Worm (Caenorhabditis elegans) whole organism, young adult: ENCODE measurements around the gene metr-1.
"Not testable (repeated sequence)": the region's sequence is repeated elsewhere in the genome, so short reads cannot be mapped to it uniquely, and the experiment has no call there.

Experiments used
- B0019.2 ChIP-seq: fragments of 200-800 bp; sonication (Bioruptor generic); conservative IDR thresholded peaks from 2 replicates; pipeline ENCODE4 v1.3.6; 2022; ENCODE audit warnings: missing genetic modification reagents, missing genetic modification characterization, missing compliant biosample characterization
- B0035.1 ChIP-seq: sonication (generic microtip); optimal IDR thresholded peaks from 2 replicates; lab custom pipeline; 2016; ENCODE audit warnings: missing genetic modification characterization, mild to moderate bottlenecking, missing compliant biosample characterization, missing genotype, missing genetic modification reagents
- C06A6.2 ChIP-seq: fragments of 200-800 bp; sonication (Bioruptor generic); conservative IDR thresholded peaks from 2 replicates; pipeline ENCODE4 v1.3.6; 2022; ENCODE audit warnings: missing genetic modification characterization, missing compliant biosample characterization
- C17E4.6 ChIP-seq: fragments of 200-800 bp; sonication (Bioruptor generic); IDR thresholded peaks from 2 replicates; pipeline ENCODE4 v1.3.6; 2022; ENCODE audit warnings: missing genetic modification reagents, missing genetic modification characterization, missing compliant biosample characterization
- D2030.7 ChIP-seq: fragments of 200-800 bp; sonication (Bioruptor generic); IDR thresholded peaks from 2 replicates; pipeline ENCODE4 v1.3.6; 2022; ENCODE audit warnings: missing genetic modification reagents, missing genetic modification characterization, missing compliant biosample characterization
- F33H1.4 ChIP-seq: fragments of 200-800 bp; sonication (Bioruptor generic); IDR thresholded peaks from 2 replicates; pipeline ENCODE4 v1.3.6; 2022; ENCODE audit warnings: missing genetic modification reagents, missing genetic modification characterization, missing compliant biosample characterization
- F39B2.1 ChIP-seq: fragments of 200-800 bp; sonication (Bioruptor generic); IDR thresholded peaks from 2 replicates; pipeline ENCODE4 v1.3.6; 2022; ENCODE audit warnings: missing genetic modification reagents, missing genetic modification characterization, missing compliant biosample characterization
- F49E8.2 ChIP-seq: sonication (generic microtip); optimal IDR thresholded peaks from 3 replicates; lab custom pipeline; 2017; ENCODE audit warnings: missing genetic modification characterization, mild to moderate bottlenecking, missing compliant biosample characterization, antibody characterized with exemption, moderate library complexity; ENCODE audit not compliant: insufficient read depth
- F55B11.4 ChIP-seq: sonication (generic microtip); optimal IDR thresholded peaks from 2 replicates; lab custom pipeline; 2016; ENCODE audit warnings: missing compliant biosample characterization, missing genetic modification characterization, borderline replicate concordance; ENCODE audit not compliant: insufficient read depth
- K12H6.12 ChIP-seq: fragments of 200-800 bp; sonication (Bioruptor generic); optimal IDR thresholded peaks from 2 replicates; lab custom pipeline; 2018; ENCODE audit warnings: mild to moderate bottlenecking, missing genetic modification characterization, missing compliant biosample characterization
- T26A5.8 ChIP-seq: sonication (generic microtip); optimal IDR thresholded peaks from 2 replicates; lab custom pipeline; 2016; ENCODE audit warnings: missing genetic modification characterization, missing compliant biosample characterization
- Y53F4B.3 ChIP-seq: fragments of 200-800 bp; sonication (Bioruptor generic); IDR thresholded peaks from 2 replicates; pipeline ENCODE4 v1.3.6; 2022; ENCODE audit warnings: missing genetic modification reagents, missing genetic modification characterization, missing compliant biosample characterization
- Y56A3A.18 ChIP-seq: fragments of 200-800 bp; sonication (Bioruptor generic); IDR thresholded peaks from 2 replicates; pipeline ENCODE4 v1.3.6; 2022; ENCODE audit warnings: missing genetic modification reagents, missing genetic modification characterization, missing compliant biosample characterization
- akir-1 ChIP-seq: fragments of 200-800 bp; sonication (Bioruptor generic); optimal IDR thresholded peaks from 2 replicates; lab custom pipeline; 2018; ENCODE audit warnings: mild to moderate bottlenecking, missing genetic modification characterization, moderate library complexity, missing compliant biosample characterization
- bed-1 ChIP-seq: fragments of 200-800 bp; sonication (Bioruptor generic); IDR thresholded peaks from 2 replicates; pipeline ENCODE4 v1.3.6; 2022; ENCODE audit warnings: missing genetic modification reagents, missing genetic modification characterization, missing compliant biosample characterization
- cebp-1 ChIP-seq, 2 experiments: fragments of 200-800 bp in 1 of 2; sonication (Bioruptor generic) in 1 of 2; sonication (generic microtip) in 1 of 2; IDR thresholded peaks in 1 of 2; optimal IDR thresholded peaks in 1 of 2; 2 replicates each; pipeline versions ENCODE4 v1.3.6 to Lab custom; 2017 to 2022; ENCODE audit warnings: missing compliant biosample characterization in 2 of 2, missing genetic modification characterization in 2 of 2, mild to moderate bottlenecking in 1 of 2, missing genetic modification reagents in 1 of 2, moderate library complexity in 1 of 2
- cebp-2 ChIP-seq: fragments of 200-800 bp; sonication (Bioruptor generic); IDR thresholded peaks from 2 replicates; pipeline ENCODE4 v1.3.6; 2022; ENCODE audit warnings: missing genetic modification characterization, missing compliant biosample characterization
- ceh-58 ChIP-seq: fragments of 200-800 bp; sonication (Bioruptor generic); IDR thresholded peaks from 2 replicates; pipeline ENCODE4 v1.3.6; 2022; ENCODE audit warnings: missing genetic modification characterization, missing compliant biosample characterization
- dpff-1 ChIP-seq: sonication (generic microtip); optimal IDR thresholded peaks from 2 replicates; lab custom pipeline; 2017; ENCODE audit warnings: mild to moderate bottlenecking, missing genetic modification characterization, missing compliant biosample characterization
- egl-18 ChIP-seq: fragments of 200-800 bp; sonication (Bioruptor generic); IDR thresholded peaks from 2 replicates; pipeline ENCODE4 v1.3.6; 2022; ENCODE audit warnings: missing genetic modification reagents, missing genetic modification characterization, missing compliant biosample characterization
- egrh-3 ChIP-seq: fragments of 200-800 bp; sonication (Bioruptor generic); IDR thresholded peaks from 2 replicates; pipeline ENCODE4 v1.3.6; 2022; ENCODE audit warnings: missing genetic modification reagents, missing genetic modification characterization, missing compliant biosample characterization
- ekl-4 ChIP-seq: fragments of 200-800 bp; sonication (Bioruptor generic); IDR thresholded peaks from 2 replicates; pipeline ENCODE4 v1.3.6; 2022; ENCODE audit warnings: missing genetic modification reagents, missing genetic modification characterization, missing compliant biosample characterization
- gei-17 ChIP-seq: fragments of 200-800 bp; sonication (Bioruptor generic); optimal IDR thresholded peaks from 2 replicates; lab custom pipeline; 2018; ENCODE audit warnings: mild to moderate bottlenecking, missing genetic modification characterization, missing compliant biosample characterization
- hlh-12 ChIP-seq: sonication (generic microtip); optimal IDR thresholded peaks from 2 replicates; lab custom pipeline; 2016; ENCODE audit warnings: missing genetic modification characterization, missing compliant biosample characterization
- let-607 ChIP-seq, 2 experiments: fragments of 200-800 bp in 1 of 2; sonication (Bioruptor generic) in 1 of 2; sonication (generic microtip) in 1 of 2; optimal IDR thresholded peaks; 2 replicates each; lab custom pipeline; 2016 to 2018; ENCODE audit warnings: mild to moderate bottlenecking in 2 of 2, missing compliant biosample characterization in 2 of 2, missing genetic modification characterization in 2 of 2, moderate library complexity in 2 of 2, missing genotype in 1 of 2
- lin-54 ChIP-seq: fragments of 200-800 bp; sonication (Bioruptor generic); optimal IDR thresholded peaks from 2 replicates; lab custom pipeline; 2018; ENCODE audit warnings: mild to moderate bottlenecking, missing genetic modification characterization, missing compliant biosample characterization
- lir-1 ChIP-seq: fragments of 200-800 bp; sonication (Bioruptor generic); conservative IDR thresholded peaks from 2 replicates; pipeline ENCODE4 v1.3.6; 2022; ENCODE audit warnings: missing genetic modification reagents, missing genetic modification characterization, missing compliant biosample characterization
- mxl-1 ChIP-seq: sonication (generic microtip); optimal IDR thresholded peaks from 2 replicates; lab custom pipeline; 2016; ENCODE audit warnings: missing genetic modification characterization, missing compliant biosample characterization
- nfya-2 ChIP-seq: fragments of 200-800 bp; sonication (Bioruptor generic); IDR thresholded peaks from 2 replicates; pipeline ENCODE4 v1.3.6; 2022; ENCODE audit warnings: missing genetic modification reagents, missing genetic modification characterization, missing compliant biosample characterization
- nfyb-1 ChIP-seq: fragments of 200-800 bp; sonication (Bioruptor generic); IDR thresholded peaks from 2 replicates; pipeline ENCODE4 v1.3.6; 2022; ENCODE audit warnings: missing genetic modification reagents, missing genetic modification characterization, missing compliant biosample characterization
- nhr-90 ChIP-seq: sonication (generic microtip); optimal IDR thresholded peaks from 2 replicates; lab custom pipeline; 2016; ENCODE audit warnings: missing genotype, mild to moderate bottlenecking, missing genetic modification characterization, missing compliant biosample characterization
- pha-4 ChIP-seq: fragments of 150-350 bp; sonication (generic microtip); optimal IDR thresholded peaks from 2 replicates; lab custom pipeline; 2014; ENCODE audit warnings: missing biosample characterization, missing genetic modification reagents, missing genetic modification characterization
- rcor-1 ChIP-seq: fragments of 200-800 bp; sonication (Bioruptor generic); IDR thresholded peaks from 2 replicates; pipeline ENCODE4 v1.3.6; 2022; ENCODE audit warnings: missing genetic modification reagents, missing genetic modification characterization, missing compliant biosample characterization
- repo-1 ChIP-seq: sonication (generic microtip); optimal IDR thresholded peaks from 2 replicates; lab custom pipeline; 2017; ENCODE audit warnings: mild to moderate bottlenecking, missing genetic modification characterization, missing compliant biosample characterization
- sdz-38 ChIP-seq: sonication (generic microtip); optimal IDR thresholded peaks from 2 replicates; lab custom pipeline; 2016; ENCODE audit warnings: missing genotype, missing genetic modification characterization, missing compliant biosample characterization
- sea-2 ChIP-seq: fragments of 200-800 bp; sonication (Bioruptor generic); IDR thresholded peaks from 2 replicates; pipeline ENCODE4 v1.3.6; 2022; ENCODE audit warnings: missing genetic modification characterization, missing compliant biosample characterization
- tlf-1 ChIP-seq: fragments of 200-800 bp; sonication (Bioruptor generic); optimal IDR thresholded peaks from 2 replicates; lab custom pipeline; 2018; ENCODE audit warnings: mild to moderate bottlenecking, missing genetic modification characterization, missing compliant biosample characterization
- unc-130 ChIP-seq: sonication (generic microtip); optimal IDR thresholded peaks from 2 replicates; lab custom pipeline; 2016; ENCODE audit warnings: missing genetic modification reagents, missing genetic modification characterization, missing compliant biosample characterization
- zfh-2 ChIP-seq: fragments of 200-800 bp; sonication (Bioruptor generic); conservative IDR thresholded peaks from 2 replicates; pipeline ENCODE4 v1.3.6; 2022; ENCODE audit warnings: missing genetic modification reagents, missing genetic modification characterization, missing compliant biosample characterization
- zim-3 ChIP-seq: sonication (generic microtip); optimal IDR thresholded peaks from 2 replicates; lab custom pipeline; 2017; ENCODE audit warnings: mild to moderate bottlenecking, missing genetic modification characterization, moderate library complexity, missing compliant biosample characterization

metr-1 gene

ce11 chrII:10895959-10896358, 30.4 kb upstream of the metr-1 start:
- no peak for TF ChIP-seq F39B2.1 (GFP tag; lab: Robert Waterston, UW)
- no peak for TF ChIP-seq cebp-2 (GFP tag; lab: Robert Waterston, UW)
- TF ChIP-seq let-607 (tag; optimal IDR thresholded peaks at IDR 0.05; lab: Kevin White, UChicago): no peak
- TF ChIP-seq C06A6.2 (GFP tag; lab: Robert Waterston, UW): no peak

ce11 chrII:10898998-10899397, 27.4 kb upstream of the metr-1 start:
- no peak for TF ChIP-seq lin-54 (GFP tag; lab: Kevin White, UChicago)
- TF ChIP-seq zfh-2: no peak
- no peak for TF ChIP-seq B0035.1 (tag; lab: Kevin White, UChicago)
- no peak for TF ChIP-seq repo-1 (tag; lab: Kevin White, UChicago)
- no peak for TF ChIP-seq nhr-90 (tag; lab: Kevin White, UChicago)
- TF ChIP-seq unc-130 (GFP tag; lab: Kevin White, UChicago): no peak

ce11 chrII:10902104-10902503, 24.3 kb upstream of the metr-1 start, which contains the start of gene gly-1:
gly-1 (minus strand) TSS chrII:10902204.
- TF ChIP-seq C17E4.6 (GFP tag; lab: Robert Waterston, UW): no peak
- TF ChIP-seq pha-4: no peak
- TF ChIP-seq F55B11.4 (tag; lab: Kevin White, UChicago): no peak
- TF ChIP-seq nfya-2 (GFP tag; lab: Robert Waterston, UW): no peak
- no peak for TF ChIP-seq akir-1 (GFP tag; lab: Kevin White, UChicago)
- no peak for TF ChIP-seq nhr-90 (tag; lab: Kevin White, UChicago)
- TF ChIP-seq ekl-4 (GFP tag; lab: Robert Waterston, UW): no peak
- no peak for TF ChIP-seq B0019.2 (GFP tag; lab: Robert Waterston, UW)
- TF ChIP-seq F49E8.2 (tag; lab: Kevin White, UChicago): no peak
- no peak for TF ChIP-seq mxl-1
- TF ChIP-seq sdz-38 (tag; lab: Kevin White, UChicago): no peak
- TF ChIP-seq bed-1 (GFP tag; lab: Robert Waterston, UW): no peak

ce11 chrII:10904379-10904778, 22.0 kb upstream of the metr-1 start, which contains the start of gene sra-12:
sra-12 (minus strand) TSS chrII:10904479.
- TF ChIP-seq Y53F4B.3 (GFP tag; lab: Robert Waterston, UW); tlf-1 (GFP tag; lab: Kevin White, UChicago); ceh-58 (GFP tag; lab: Robert Waterston, UW): not testable (repeated sequence)

ce11 chrII:10910219-10910618, 16.1 kb upstream of the metr-1 start, which contains the start of gene sra-11:
sra-11 (minus strand) TSS chrII:10910319.
- TF ChIP-seq bed-1 (GFP tag; lab: Robert Waterston, UW) (no peak), zim-3 (tag; lab: Kevin White, UChicago) (no peak), gei-17 (no peak), hlh-12 (tag; lab: Kevin White, UChicago) (no peak), tlf-1 (GFP tag; lab: Kevin White, UChicago) (no peak), dpff-1 (tag; lab: Kevin White, UChicago) (no peak), sea-2 (GFP tag; lab: Robert Waterston, UW) (no peak)

ce11 chrII:10912995-10913394, 13.4 kb upstream of the metr-1 start:
- TF ChIP-seq B0019.2 (GFP tag; lab: Robert Waterston, UW) (no peak), Y56A3A.18 (GFP tag; lab: Robert Waterston, UW) (no peak), egrh-3 (GFP tag; lab: Robert Waterston, UW) (no peak), Y53F4B.3 (GFP tag; lab: Robert Waterston, UW) (no peak), D2030.7 (GFP tag; lab: Robert Waterston, UW) (no peak), egl-18 (no peak), ceh-58 (GFP tag; lab: Robert Waterston, UW) (no peak), lir-1 (GFP tag; lab: Robert Waterston, UW) (no peak), cebp-1 (GFP tag; IDR thresholded peaks at IDR 0.05; lab: Robert Waterston, UW) (no peak), cebp-1 (tag; optimal IDR thresholded peaks at IDR 0.05; lab: Kevin White, UChicago) (no peak), T26A5.8 (tag; lab: Kevin White, UChicago) (no peak), F33H1.4 (GFP tag; lab: Robert Waterston, UW) (no peak), nfyb-1 (no peak), K12H6.12 (tag; lab: Kevin White, UChicago) (no peak), rcor-1 (no peak)
